Worm (Caenorhabditis elegans) whole organism, L4 larva: ENCODE data around the gene Y75B8A.32.
"Not testable (repeated sequence)": the region's sequence is repeated elsewhere in the genome, so short reads cannot be mapped to it uniquely, and the experiment has no call there.

Experiments
- F10B5.3 ChIP-seq: sonication (generic microtip); optimal IDR thresholded peaks from 2 replicates; lab custom pipeline; 2016; ENCODE audit warnings: mild to moderate bottlenecking, missing genetic modification characterization, missing compliant biosample characterization
- ama-1 ChIP-seq: fragments of 150-350 bp; optimal IDR thresholded peaks from 2 replicates; lab custom pipeline; 2014; ENCODE audit warnings: inconsistent platforms, mixed read lengths
- egl-27 ChIP-seq: sonication (generic microtip); optimal IDR thresholded peaks from 3 replicates; lab custom pipeline; 2017; ENCODE audit warnings: missing biosample characterization, missing genetic modification reagents, missing genetic modification characterization
- jun-1 ChIP-seq: fragments of 150-350 bp; optimal IDR thresholded peaks from 2 replicates; lab custom pipeline; 2014; ENCODE audit warnings: missing biosample characterization, missing genetic modification reagents, missing genetic modification characterization
- nhr-28 ChIP-seq: fragments of 150-350 bp; optimal IDR thresholded peaks from 2 replicates; lab custom pipeline; 2014; ENCODE audit warnings: missing biosample characterization, missing genetic modification characterization
- vab-7 ChIP-seq: fragments of 200-800 bp; sonication (Bioruptor generic); IDR thresholded peaks from 2 replicates; pipeline ENCODE4 v1.3.6; 2022; ENCODE audit warnings: missing genetic modification reagents, missing genetic modification characterization, missing compliant biosample characterization

DNA sequence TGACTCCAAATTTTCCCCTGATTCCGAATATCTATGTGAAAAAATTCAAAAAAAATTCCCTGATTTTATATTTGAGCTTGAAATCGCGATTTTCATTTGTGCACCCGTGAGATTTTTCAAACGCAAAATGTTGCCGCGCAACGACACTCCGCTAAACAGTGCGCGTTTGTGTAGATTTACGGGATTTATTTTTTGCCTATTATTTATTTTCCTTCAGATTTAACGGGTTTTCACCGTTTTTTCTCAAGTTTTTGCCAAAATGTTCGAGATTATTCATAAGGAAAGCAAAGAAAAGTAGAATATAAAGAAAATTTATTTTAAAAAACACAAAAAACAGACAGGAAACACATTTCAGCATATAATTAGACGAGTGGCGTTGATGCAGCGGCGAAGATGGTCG is 4.6 kb upstream of the Y75B8A.32 start:
- not testable (repeated sequence) for TF ChIP-seq egl-27 (tag; lab: Kevin White, UChicago); ama-1 (lab: Kevin White, UChicago); F10B5.3 (tag; lab: Kevin White, UChicago); nhr-28 (tag; lab: Kevin White, UChicago); jun-1; vab-7 (GFP tag; lab: Robert Waterston, UW)
